Worm (Caenorhabditis elegans) whole organism, late embryonic: ENCODE results near the gene M02E1.3.

Experiments
- C08G9.2 ChIP-seq: sonication (generic microtip); optimal IDR thresholded peaks from 2 replicates; lab custom pipeline; 2016; ENCODE audit warnings: mild to moderate bottlenecking, missing genetic modification characterization, moderate library complexity, missing compliant biosample characterization
- C38D4.7 ChIP-seq: fragments of 200-800 bp; sonication (Bioruptor generic); optimal IDR thresholded peaks from 2 replicates; lab custom pipeline; 2018; ENCODE audit warnings: mild to moderate bottlenecking, missing genetic modification characterization, moderate library complexity, missing compliant biosample characterization
- F13H6.1 ChIP-seq: sonication (generic microtip); optimal IDR thresholded peaks from 2 replicates; lab custom pipeline; 2016; ENCODE audit warnings: missing genetic modification characterization, missing compliant biosample characterization
- T23F11.4 ChIP-seq: fragments of 200-800 bp; sonication (Bioruptor generic); optimal IDR thresholded peaks from 2 replicates; lab custom pipeline; 2018; ENCODE audit warnings: mild to moderate bottlenecking, missing genetic modification characterization, missing compliant biosample characterization
- ceh-14 ChIP-seq: sonication (generic microtip); optimal IDR thresholded peaks from 2 replicates; lab custom pipeline; 2016; ENCODE audit warnings: missing genotype, missing genetic modification characterization, missing compliant biosample characterization
- ceh-18 ChIP-seq: sonication (generic microtip); optimal IDR thresholded peaks from 2 replicates; lab custom pipeline; 2016; ENCODE audit warnings: missing genetic modification characterization, missing compliant biosample characterization
- ceh-2 ChIP-seq: sonication (generic microtip); optimal IDR thresholded peaks from 2 replicates; lab custom pipeline; 2016; ENCODE audit warnings: missing genotype, missing genetic modification characterization, missing compliant biosample characterization
- ceh-22 ChIP-seq: sonication (generic microtip); optimal IDR thresholded peaks from 2 replicates; lab custom pipeline; 2017; ENCODE audit warnings: missing biosample characterization, missing genetic modification characterization
- ceh-30 ChIP-seq: fragments of 150-350 bp; optimal IDR thresholded peaks from 2 replicates; lab custom pipeline; 2014; ENCODE audit warnings: missing biosample characterization, missing genetic modification characterization
- ceh-31 ChIP-seq: sonication (generic microtip); optimal IDR thresholded peaks from 2 replicates; lab custom pipeline; 2016; ENCODE audit warnings: missing genetic modification characterization, missing compliant biosample characterization
- ceh-34 ChIP-seq: sonication (generic microtip); optimal IDR thresholded peaks from 2 replicates; lab custom pipeline; 2016; ENCODE audit warnings: mild to moderate bottlenecking, missing genetic modification characterization, missing compliant biosample characterization
- ceh-45 ChIP-seq: fragments of 200-800 bp; sonication (Bioruptor generic); IDR thresholded peaks from 2 replicates; pipeline ENCODE4 v1.3.6; 2022; ENCODE audit warnings: missing genetic modification reagents, missing genetic modification characterization, missing compliant biosample characterization
- ceh-48 ChIP-seq: sonication (generic microtip); optimal IDR thresholded peaks from 2 replicates; lab custom pipeline; 2016; ENCODE audit warnings: missing genetic modification characterization, inconsistent platforms, missing compliant biosample characterization
- ceh-6 ChIP-seq: fragments of 200-800 bp; sonication (Bioruptor generic); optimal IDR thresholded peaks from 2 replicates; lab custom pipeline; 2018; ENCODE audit warnings: mild to moderate bottlenecking, missing genetic modification characterization, missing compliant biosample characterization
- che-1 ChIP-seq: sonication (generic microtip); optimal IDR thresholded peaks from 2 replicates; lab custom pipeline; 2016; ENCODE audit warnings: mild to moderate bottlenecking, missing genetic modification characterization, missing compliant biosample characterization
- dve-1 ChIP-seq: sonication (generic microtip); optimal IDR thresholded peaks from 2 replicates; lab custom pipeline; 2017; ENCODE audit warnings: antibody characterized with exemption, mild to moderate bottlenecking, missing genetic modification characterization, missing compliant biosample characterization
- elt-4 ChIP-seq: sonication (generic microtip); optimal IDR thresholded peaks from 2 replicates; lab custom pipeline; 2016; ENCODE audit warnings: missing genetic modification characterization, missing compliant biosample characterization
- eyg-1 ChIP-seq: sonication (generic microtip); optimal IDR thresholded peaks from 2 replicates; lab custom pipeline; 2016; ENCODE audit warnings: missing genotype, missing genetic modification characterization, missing compliant biosample characterization
- fax-1 ChIP-seq: sonication (generic microtip); optimal IDR thresholded peaks from 2 replicates; lab custom pipeline; 2016; ENCODE audit warnings: missing genotype, missing genetic modification characterization, missing compliant biosample characterization
- fkh-10 ChIP-seq: fragments of 150-350 bp; optimal IDR thresholded peaks from 2 replicates; lab custom pipeline; 2014; ENCODE audit warnings: missing biosample characterization, missing genetic modification reagents, missing genetic modification characterization
- hlh-13 ChIP-seq: fragments of 200-800 bp; sonication (Bioruptor generic); optimal IDR thresholded peaks from 2 replicates; lab custom pipeline; 2018; ENCODE audit warnings: mild to moderate bottlenecking, missing genetic modification characterization, missing compliant biosample characterization
- hlh-30 ChIP-seq: sonication (generic microtip); optimal IDR thresholded peaks from 2 replicates; lab custom pipeline; 2017; ENCODE audit warnings: antibody characterized with exemption, missing genetic modification characterization, missing compliant biosample characterization; ENCODE audit not compliant: insufficient read depth
- hlh-6 ChIP-seq: sonication (generic microtip); optimal IDR thresholded peaks from 2 replicates; lab custom pipeline; 2016; ENCODE audit warnings: missing genotype, missing genetic modification characterization, missing compliant biosample characterization
- hlh-8 ChIP-seq: sonication (generic microtip); optimal IDR thresholded peaks from 2 replicates; lab custom pipeline; 2016; ENCODE audit warnings: missing genotype, missing genetic modification characterization, missing compliant biosample characterization
- lim-6 ChIP-seq: sonication (generic microtip); optimal IDR thresholded peaks from 2 replicates; lab custom pipeline; 2016; ENCODE audit warnings: missing genetic modification characterization, missing compliant biosample characterization
- madf-2 ChIP-seq: sonication (generic microtip); optimal IDR thresholded peaks from 2 replicates; lab custom pipeline; 2017; ENCODE audit warnings: missing genetic modification characterization, missing compliant biosample characterization
- mec-3 ChIP-seq: sonication (generic microtip); optimal IDR thresholded peaks from 2 replicates; lab custom pipeline; 2016; ENCODE audit warnings: borderline replicate concordance, missing genetic modification characterization, missing compliant biosample characterization
- nhr-11 ChIP-seq: fragments of 150-350 bp; optimal IDR thresholded peaks from 2 replicates; lab custom pipeline; 2014; ENCODE audit warnings: missing biosample characterization, missing genetic modification characterization
- odd-2 ChIP-seq: sonication (generic microtip); optimal IDR thresholded peaks from 2 replicates; lab custom pipeline; 2017; ENCODE audit warnings: antibody characterized with exemption, mild to moderate bottlenecking, missing genetic modification characterization, missing compliant biosample characterization
- pat-9 ChIP-seq: fragments of 200-800 bp; sonication (Bioruptor generic); optimal IDR thresholded peaks from 2 replicates; lab custom pipeline; 2018; ENCODE audit warnings: mild to moderate bottlenecking, missing genetic modification characterization, moderate library complexity, missing compliant biosample characterization
- pha-2 ChIP-seq: sonication (generic microtip); optimal IDR thresholded peaks from 2 replicates; lab custom pipeline; 2017; ENCODE audit warnings: mild to moderate bottlenecking, missing genetic modification characterization, missing compliant biosample characterization
- pha-4 ChIP-seq: fragments of 150-350 bp; optimal IDR thresholded peaks from 2 replicates; lab custom pipeline; 2018; ENCODE audit warnings: missing biosample characterization, missing genetic modification reagents, missing genetic modification characterization
- rnt-1 ChIP-seq: sonication (generic microtip); optimal IDR thresholded peaks from 2 replicates; lab custom pipeline; 2016; ENCODE audit warnings: missing genetic modification characterization, missing compliant biosample characterization
- sox-4 ChIP-seq: sonication (generic microtip); optimal IDR thresholded peaks from 2 replicates; lab custom pipeline; 2017; ENCODE audit warnings: mild to moderate bottlenecking, missing genetic modification characterization, inconsistent platforms, missing compliant biosample characterization
- tbx-2 ChIP-seq: sonication (generic microtip); optimal IDR thresholded peaks from 2 replicates; lab custom pipeline; 2016; ENCODE audit warnings: missing genetic modification characterization, missing compliant biosample characterization
- tbx-7 ChIP-seq: sonication (generic microtip); optimal IDR thresholded peaks from 2 replicates; lab custom pipeline; 2016; ENCODE audit warnings: missing genotype, missing genetic modification characterization, missing compliant biosample characterization
- ttx-3 ChIP-seq: sonication (generic microtip); optimal IDR thresholded peaks from 2 replicates; lab custom pipeline; 2016; ENCODE audit warnings: missing genetic modification reagents, missing genetic modification characterization, missing compliant biosample characterization
- unc-3 ChIP-seq, 2 experiments: fragments of 200-800 bp in 1 of 2; sonication (Bioruptor generic) in 1 of 2; sonication (generic microtip) in 1 of 2; conservative IDR thresholded peaks in 1 of 2; optimal IDR thresholded peaks in 1 of 2; 2 replicates each; pipeline versions ENCODE4 v1.3.6 to Lab custom; 2016 to 2022; ENCODE audit warnings: missing compliant biosample characterization in 2 of 2, missing genetic modification characterization in 2 of 2, missing genetic modification reagents in 1 of 2
- unc-42 ChIP-seq: sonication (generic microtip); optimal IDR thresholded peaks from 2 replicates; lab custom pipeline; 2016; ENCODE audit warnings: missing genotype, missing genetic modification characterization, missing compliant biosample characterization
- zip-5 ChIP-seq: sonication (generic microtip); optimal IDR thresholded peaks from 2 replicates; lab custom pipeline; 2016; ENCODE audit warnings: missing genetic modification characterization, missing compliant biosample characterization
- ztf-16 ChIP-seq: sonication (generic microtip); optimal IDR thresholded peaks from 2 replicates; lab custom pipeline; 2017; ENCODE audit warnings: missing genetic modification characterization, missing compliant biosample characterization

Gene M02E1.3

ce11 chrX:353134-353669 is 30.9 kb downstream of the M02E1.3 start, which contains the start of gene sor-3 (continued):
- no peak for TF ChIP-seq pha-4 (tag; lab: Kevin White, UChicago)
- peak; percentile 71 for TF ChIP-seq C08G9.2 (tag; lab: Kevin White, UChicago)
- TF ChIP-seq ceh-45 (GFP tag; lab: Robert Waterston, UW): peak; percentile 84
- TF ChIP-seq zip-5 (tag; lab: Kevin White, UChicago): peak; percentile 59
- TF ChIP-seq hlh-13 (GFP tag; lab: Kevin White, UChicago): peak; percentile 88
- peak; percentile 87 for TF ChIP-seq ceh-18 (tag; lab: Kevin White, UChicago)
- TF ChIP-seq ceh-34 (tag; lab: Kevin White, UChicago): peak; percentile 82
- TF ChIP-seq ceh-30: no peak
- peak; percentile 87 for TF ChIP-seq ceh-2 (tag; lab: Kevin White, UChicago)
- peak; percentile 87 for TF ChIP-seq F13H6.1 (tag; lab: Kevin White, UChicago)
- peak; percentile 54 for TF ChIP-seq lim-6 (tag; lab: Kevin White, UChicago)
- no peak for TF ChIP-seq ceh-22
- peak; percentile 81 for TF ChIP-seq ceh-48 (tag; lab: Kevin White, UChicago)
- TF ChIP-seq hlh-8 (tag; lab: Kevin White, UChicago): peak; percentile 89
- TF ChIP-seq fkh-10 (GFP tag; lab: Kevin White, UChicago): no peak
- no peak for TF ChIP-seq odd-2 (tag; lab: Kevin White, UChicago)
- TF ChIP-seq ttx-3 (tag; lab: Kevin White, UChicago): peak; percentile 82
- TF ChIP-seq mec-3 (tag; lab: Kevin White, UChicago): peak; percentile 57
- peak; percentile 88 for TF ChIP-seq tbx-2
- TF ChIP-seq pha-2 (tag; lab: Kevin White, UChicago): peak; percentile 86
- peak; percentile 86 for TF ChIP-seq fax-1 (tag; lab: Kevin White, UChicago)
- TF ChIP-seq eyg-1 (tag; lab: Kevin White, UChicago): peak; percentile 75
- peak; percentile 76 for TF ChIP-seq hlh-6
- TF ChIP-seq dve-1 (tag; lab: Kevin White, UChicago): peak; percentile 70
- peak; percentile 82 for TF ChIP-seq ztf-16 (tag; lab: Kevin White, UChicago)
- TF ChIP-seq nhr-11: no peak
- TF ChIP-seq elt-4 (tag; lab: Kevin White, UChicago): no peak
- TF ChIP-seq ceh-6: peak; percentile 76
- TF ChIP-seq tbx-7 (tag; lab: Kevin White, UChicago): peak; percentile 13
- peak; percentile 77 for TF ChIP-seq rnt-1 (tag; lab: Kevin White, UChicago)
- peak; percentile 86 for TF ChIP-seq C38D4.7
- peak; percentile 88 for TF ChIP-seq che-1 (tag; lab: Kevin White, UChicago)
- TF ChIP-seq madf-2 (tag; lab: Kevin White, UChicago): peak; percentile 87
- peak; percentile 85 for TF ChIP-seq pat-9
- peak; percentile 81 for TF ChIP-seq unc-3 (GFP tag; conservative IDR thresholded peaks at IDR 0.05; lab: Robert Waterston, UW)
- TF ChIP-seq unc-3 (tag; optimal IDR thresholded peaks at IDR 0.05; lab: Kevin White, UChicago): peak; percentile 89
- peak; percentile 53 for TF ChIP-seq hlh-30
- peak; percentile 84 for TF ChIP-seq T23F11.4 (GFP tag; lab: Kevin White, UChicago)

- TF ChIP-seq ceh-30 (no peak), ceh-2 (tag; lab: Kevin White, UChicago) (no peak), ceh-45 (GFP tag; lab: Robert Waterston, UW) (no peak), ceh-31 (no peak), ceh-14 (tag; lab: Kevin White, UChicago) (no peak), fkh-10 (GFP tag; lab: Kevin White, UChicago) (no peak), tbx-7 (tag; lab: Kevin White, UChicago) (no peak), odd-2 (tag; lab: Kevin White, UChicago) (no peak), sox-4 (tag; lab: Kevin White, UChicago) (no peak), unc-42 (no peak)
- TF ChIP-seq, all 69 proteins: peak for 0
Measured at ce11 chrX:357792-358191, 35.5 kb downstream of the M02E1.3 start, which contains the start of gene C04E7.1. Gene C04E7.1 (plus strand): TSS chrX:358092.
